Worm (Caenorhabditis elegans): ENCODE measurements around the gene F22F4.9.

- no peak for TF ChIP-seq mec-3 (tag; optimal IDR thresholded peaks at IDR 0.05; ENCODE audit: borderline replicate concordance)
- no peak for TF ChIP-seq zip-5 (tag; optimal IDR thresholded peaks at IDR 0.05)
- no peak for TF ChIP-seq unc-55 (GFP tag; optimal IDR thresholded peaks at IDR 0.05)
- TF ChIP-seq npax-4 (tag; optimal IDR thresholded peaks at IDR 0.05), result no peak
- TF ChIP-seq Y22D7AL.16 (tag; optimal IDR thresholded peaks at IDR 0.05), result no peak
- TF ChIP-seq eyg-1 (tag; optimal IDR thresholded peaks at IDR 0.05), result no peak
- TF ChIP-seq fax-1 (tag; optimal IDR thresholded peaks at IDR 0.05), result no peak
- TF ChIP-seq elt-2 (tag; optimal IDR thresholded peaks at IDR 0.05), result no peak
- no peak for TF ChIP-seq ceh-31 (tag; optimal IDR thresholded peaks at IDR 0.05)
- no peak for TF ChIP-seq odd-2 (tag; optimal IDR thresholded peaks at IDR 0.05)
- no peak for TF ChIP-seq ceh-48 (tag; optimal IDR thresholded peaks at IDR 0.05)
- TF ChIP-seq nfya-1 (tag; optimal IDR thresholded peaks at IDR 0.05), result no peak
- no peak for TF ChIP-seq K02D7.2 (tag; optimal IDR thresholded peaks at IDR 0.05)
- TF ChIP-seq pha-4 (tag; optimal IDR thresholded peaks at IDR 0.05), result no peak
Measured at ce11 chrX:5958815-5959214, 40.5 kb downstream of the F22F4.9 start, which contains the start of gene R07E4.1.

Measured in whole organism, late embryonic.